Fruit fly (Drosophila melanogaster) whole organism, embryonic: ENCODE data around the gene Kyat.

Experiments
- CG10959 ChIP-seq: fragments of 200-800 bp; sonication (Bioruptor generic); IDR thresholded peaks from 2 replicates; pipeline ENCODE4 v1.3.6; 2022; ENCODE audit warnings: missing biosample characterization, missing genetic modification characterization
- CG11560 ChIP-seq: fragments of 200-800 bp; sonication (Bioruptor generic); IDR thresholded peaks from 3 replicates; pipeline ENCODE4 v1.3.6; 2022; ENCODE audit warnings: missing biosample characterization, missing genetic modification characterization
- CG11696 ChIP-seq: fragments of 200-800 bp; sonication (Bioruptor generic); IDR thresholded peaks from 2 replicates; pipeline ENCODE4 v1.3.6; 2022; ENCODE audit warnings: missing biosample characterization, missing genetic modification characterization
- CG12744 ChIP-seq: fragments of 200-800 bp; sonication (Bioruptor generic); optimal IDR thresholded peaks from 2 replicates; lab custom pipeline; 2016; ENCODE audit warnings: missing biosample characterization, missing genetic modification characterization
- CG12942 ChIP-seq: fragments of 200-800 bp; sonication (Bioruptor generic); optimal IDR thresholded peaks from 3 replicates; lab custom pipeline; 2016; ENCODE audit warnings: missing biosample characterization, missing genetic modification characterization
- CG18262 ChIP-seq: fragments of 200-800 bp; optimal IDR thresholded peaks from 3 replicates; lab custom pipeline; 2019; ENCODE audit warnings: missing biosample characterization, mild to moderate bottlenecking, missing genetic modification characterization, moderate library complexity
- CG2120 ChIP-seq: fragments of 200-800 bp; sonication (Bioruptor generic); optimal IDR thresholded peaks from 3 replicates; lab custom pipeline; 2016; ENCODE audit warnings: missing biosample characterization, missing genetic modification characterization
- CG3065 ChIP-seq: fragments of 200-800 bp; sonication (Bioruptor generic); optimal IDR thresholded peaks from 2 replicates; lab custom pipeline; 2016; ENCODE audit warnings: missing biosample characterization, missing genetic modification characterization
- CG32767 ChIP-seq: fragments of 200-800 bp; sonication (Bioruptor generic); IDR thresholded peaks from 2 replicates; pipeline ENCODE4 v1.3.6; 2022; ENCODE audit warnings: missing biosample characterization, missing genetic modification characterization
- CG3838 ChIP-seq: fragments of 200-800 bp; sonication (Bioruptor generic); optimal IDR thresholded peaks from 3 replicates; lab custom pipeline; 2016; ENCODE audit warnings: missing biosample characterization, missing genetic modification characterization
- CG6175 ChIP-seq: fragments of 200-800 bp; sonication (Bioruptor generic); IDR thresholded peaks from 3 replicates; pipeline ENCODE4 v1.3.6; 2022; ENCODE audit warnings: missing biosample characterization, missing genetic modification characterization
- CG7987 ChIP-seq: fragments of 200-800 bp; sonication (Bioruptor generic); optimal IDR thresholded peaks from 2 replicates; lab custom pipeline; 2018; ENCODE audit warnings: missing biosample characterization, mild to moderate bottlenecking, missing genetic modification characterization, moderate library complexity
- CG9437 ChIP-seq: fragments of 200-800 bp; sonication (Bioruptor generic); optimal IDR thresholded peaks from 2 replicates; lab custom pipeline; 2018; ENCODE audit warnings: missing biosample characterization, mild to moderate bottlenecking, missing genetic modification characterization
- CG9797 ChIP-seq: fragments of 200-800 bp; sonication (Bioruptor generic); optimal IDR thresholded peaks from 3 replicates; lab custom pipeline; 2018; ENCODE audit warnings: missing biosample characterization, mild to moderate bottlenecking, missing genetic modification characterization
- CTCF ChIP-seq: fragments of 200-800 bp; sonication (Bioruptor generic); optimal IDR thresholded peaks from 2 replicates; lab custom pipeline; 2017; ENCODE audit warnings: missing biosample characterization, mild to moderate bottlenecking, missing genetic modification characterization, moderate library complexity
- Gug ChIP-seq: fragments of 200-800 bp; sonication (Bioruptor generic); IDR thresholded peaks from 4 replicates; pipeline ENCODE4 v1.3.6; 2022; ENCODE audit warnings: missing biosample characterization, missing genetic modification characterization
- H15 ChIP-seq: fragments of 200-800 bp; sonication (Bioruptor generic); IDR thresholded peaks from 3 replicates; pipeline ENCODE4 v1.3.6; 2022; ENCODE audit warnings: missing biosample characterization, missing genetic modification characterization
- H2.0 ChIP-seq: fragments of 200-800 bp; sonication (Bioruptor generic); IDR thresholded peaks from 2 replicates; pipeline ENCODE4 v1.3.6; 2022; ENCODE audit warnings: missing biosample characterization, missing genetic modification characterization
- HHEX ChIP-seq: fragments of 200-800 bp; sonication (Bioruptor generic); optimal IDR thresholded peaks from 3 replicates; lab custom pipeline; 2017; ENCODE audit warnings: missing biosample characterization, mild to moderate bottlenecking, missing genetic modification characterization, missing genetic modification reagents
- HLHmδ ChIP-seq: fragments of 200-800 bp; sonication (Bioruptor generic); optimal IDR thresholded peaks from 2 replicates; lab custom pipeline; 2018; ENCODE audit warnings: missing biosample characterization, mild to moderate bottlenecking, missing genetic modification characterization, moderate library complexity
- MTF-1 ChIP-seq: fragments of 200-800 bp; sonication (Bioruptor generic); optimal IDR thresholded peaks from 2 replicates; lab custom pipeline; 2018; ENCODE audit warnings: missing biosample characterization, mild to moderate bottlenecking, missing genetic modification characterization, borderline replicate concordance
- Mad ChIP-seq: fragments of 200-800 bp; sonication (Bioruptor generic); optimal IDR thresholded peaks from 2 replicates; lab custom pipeline; 2016; ENCODE audit warnings: missing biosample characterization, missing genetic modification characterization
- NFAT ChIP-seq: fragments of 200-800 bp; sonication (Bioruptor generic); IDR thresholded peaks from 2 replicates; pipeline ENCODE4 v1.3.6; 2022; ENCODE audit warnings: missing biosample characterization, missing genetic modification characterization
- Oaz ChIP-seq: fragments of 200-800 bp; sonication (Bioruptor generic); IDR thresholded peaks from 2 replicates; pipeline ENCODE4 v1.3.6; 2022; ENCODE audit warnings: missing biosample characterization, missing genetic modification characterization
- Ptx1 ChIP-seq: fragments of 200-800 bp; sonication (Bioruptor generic); IDR thresholded peaks from 2 replicates; pipeline ENCODE4 v1.3.6; 2022; ENCODE audit warnings: missing biosample characterization, missing genetic modification characterization
- Sin3A ChIP-seq: fragments of >200 bp; optimal IDR thresholded peaks from 2 replicates; lab custom pipeline; 2018
- Ssrp ChIP-seq: fragments of 200-800 bp; sonication (Bioruptor generic); optimal IDR thresholded peaks from 2 replicates; lab custom pipeline; 2018; ENCODE audit warnings: missing biosample characterization, mild to moderate bottlenecking, missing genetic modification characterization, moderate library complexity
- al ChIP-seq: fragments of 200-800 bp; sonication (Bioruptor generic); IDR thresholded peaks from 2 replicates; pipeline ENCODE4 v1.3.6; 2022; ENCODE audit warnings: missing biosample characterization, missing genetic modification characterization
- bsh ChIP-seq, 2 experiments: fragments of 200-800 bp; sonication (Bioruptor generic); optimal IDR thresholded peaks; 2 replicates each; lab custom pipeline; 2017 to 2018; ENCODE audit warnings: mild to moderate bottlenecking in 2 of 2, missing biosample characterization in 2 of 2, missing genetic modification characterization in 2 of 2, moderate library complexity in 1 of 2
- disco-r ChIP-seq: fragments of 200-800 bp; sonication (Bioruptor generic); optimal IDR thresholded peaks from 2 replicates; lab custom pipeline; 2016; ENCODE audit warnings: missing biosample characterization, missing genetic modification characterization
- dysf ChIP-seq: fragments of 200-800 bp; sonication (Bioruptor generic); IDR thresholded peaks from 3 replicates; pipeline ENCODE4 v1.3.6; 2022; ENCODE audit warnings: missing biosample characterization, missing genetic modification characterization
- emc ChIP-seq: fragments of 200-800 bp; sonication (Bioruptor generic); optimal IDR thresholded peaks from 2 replicates; lab custom pipeline; 2016; ENCODE audit warnings: missing biosample characterization, missing genetic modification characterization
- fd3F ChIP-seq: fragments of 200-800 bp; sonication (Bioruptor generic); optimal IDR thresholded peaks from 2 replicates; lab custom pipeline; 2018; ENCODE audit warnings: missing biosample characterization, mild to moderate bottlenecking, missing genetic modification characterization, moderate library complexity
- fd96Cb ChIP-seq: fragments of 200-800 bp; sonication (Bioruptor generic); optimal IDR thresholded peaks from 2 replicates; lab custom pipeline; 2018; ENCODE audit warnings: missing biosample characterization, mild to moderate bottlenecking, missing genetic modification characterization, moderate library complexity
- gce ChIP-seq: fragments of 200-800 bp; sonication (Bioruptor generic); IDR thresholded peaks from 3 replicates; pipeline ENCODE4 v1.3.6; 2022; ENCODE audit warnings: missing biosample characterization, missing genetic modification characterization
- gsb ChIP-seq: fragments of 200-800 bp; sonication (Bioruptor generic); IDR thresholded peaks from 2 replicates; pipeline ENCODE4 v1.3.6; 2022; ENCODE audit warnings: missing biosample characterization, missing genetic modification characterization
- inv ChIP-seq: fragments of 200-800 bp; sonication (Bioruptor generic); IDR thresholded peaks from 2 replicates; pipeline ENCODE4 v1.3.6; 2022; ENCODE audit warnings: missing biosample characterization, missing genetic modification characterization; ENCODE audit not compliant: partially characterized antibody
- ken ChIP-seq: fragments of 200-800 bp; sonication (Bioruptor generic); IDR thresholded peaks from 3 replicates; pipeline ENCODE4 v1.3.6; 2022; ENCODE audit warnings: missing biosample characterization, missing genetic modification characterization
- nerfin-1 ChIP-seq: fragments of 200-800 bp; sonication (Bioruptor generic); optimal IDR thresholded peaks from 3 replicates; lab custom pipeline; 2019; ENCODE audit warnings: missing biosample characterization, mild to moderate bottlenecking, missing genetic modification characterization, moderate library complexity
- oc ChIP-seq: fragments of 200-800 bp; sonication (Bioruptor generic); optimal IDR thresholded peaks from 2 replicates; lab custom pipeline; 2018; ENCODE audit warnings: missing biosample characterization, mild to moderate bottlenecking, missing genetic modification characterization, moderate library complexity
- pb ChIP-seq: fragments of 200-800 bp; sonication (Bioruptor generic); optimal IDR thresholded peaks from 3 replicates; lab custom pipeline; 2016; ENCODE audit warnings: missing biosample characterization, missing genetic modification characterization
- psq ChIP-seq: fragments of 200-800 bp; sonication (Bioruptor generic); optimal IDR thresholded peaks from 2 replicates; lab custom pipeline; 2017; ENCODE audit warnings: missing biosample characterization, missing genetic modification characterization
- sens ChIP-seq: fragments of 200-800 bp; sonication (Bioruptor generic); peaks from one replicate; lab custom pipeline; 2016; ENCODE audit warnings: missing biosample characterization, missing genetic modification characterization
- sim ChIP-seq: fragments of 200-800 bp; sonication (Bioruptor generic); IDR thresholded peaks from 2 replicates; pipeline ENCODE4 v1.3.6; 2022; ENCODE audit warnings: missing biosample characterization, missing genetic modification characterization
- so ChIP-seq: fragments of 200-800 bp; sonication (Bioruptor generic); IDR thresholded peaks from 3 replicates; pipeline ENCODE4 v1.3.6; 2022; ENCODE audit warnings: missing biosample characterization, missing genetic modification characterization
- tll ChIP-seq, 2 experiments: fragments of 200-800 bp in 1 of 2; fragments of >200 bp in 1 of 2; sonication (Bioruptor generic) in 1 of 2; optimal IDR thresholded peaks; 2 replicates each; lab custom pipeline; 2017 to 2019; ENCODE audit warnings: missing biosample characterization in 2 of 2, missing genetic modification characterization in 2 of 2, mild to moderate bottlenecking in 1 of 2, moderate library complexity in 1 of 2
- toy ChIP-seq: fragments of 200-800 bp; sonication (Bioruptor generic); IDR thresholded peaks from 2 replicates; pipeline ENCODE4 v1.3.6; 2022; ENCODE audit warnings: missing biosample characterization, missing genetic modification characterization
- yki ChIP-seq: fragments of >200 bp; optimal IDR thresholded peaks from 3 replicates; lab custom pipeline; 2018

Kyat gene

DNA sequence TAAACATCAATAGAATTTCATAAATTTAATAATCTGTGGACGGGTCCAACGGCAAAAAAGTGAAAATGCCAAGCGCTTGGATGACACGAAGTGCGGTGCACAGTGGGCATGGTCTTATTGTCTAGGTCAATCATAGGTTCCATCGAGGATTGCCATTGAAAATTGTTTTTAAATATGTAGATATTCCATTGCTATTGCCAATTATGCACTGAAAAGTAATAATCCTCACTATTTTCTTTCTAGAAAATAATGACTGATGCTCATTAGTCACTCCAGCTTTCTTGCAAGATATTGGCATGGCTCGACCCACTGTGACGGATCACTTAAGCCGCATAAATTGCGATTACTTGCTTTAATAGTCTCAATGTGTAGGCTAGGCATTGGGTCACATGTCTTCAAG is 15.5 kb downstream of the Kyat start (continued):
- TF ChIP-seq HLHmδ (GFP tag; lab: Kevin White, UChicago), result no peak
- no peak for TF ChIP-seq ken (GFP tag; lab: Robert Waterston, UW)
- TF ChIP-seq disco-r (GFP tag; lab: Kevin White, UChicago), result no peak
- TF ChIP-seq fd96Cb (tag; lab: Kevin White, UChicago), result peak; percentile 29
- TF ChIP-seq NFAT (GFP tag; lab: Robert Waterston, UW), result no peak
- TF ChIP-seq oc (tag; lab: Kevin White, UChicago), result no peak
- no peak for TF ChIP-seq CG12744 (GFP tag; lab: Kevin White, UChicago)
- TF ChIP-seq H15 (GFP tag; lab: Robert Waterston, UW), result no peak
- no peak for TF ChIP-seq sim (GFP tag; lab: Robert Waterston, UW)
- TF ChIP-seq fd3F (GFP tag; lab: Kevin White, UChicago), result no peak
- 0 out of 3 replicates have a peak, but pooled peaks have one; percentile 10 for TF ChIP-seq so (GFP tag; lab: Robert Waterston, UW)
- TF ChIP-seq MTF-1, result no peak
- TF ChIP-seq Mad (GFP tag; lab: Kevin White, UChicago), result no peak
- no peak for TF ChIP-seq al (GFP tag; lab: Robert Waterston, UW)
- TF ChIP-seq Gug (GFP tag; lab: Robert Waterston, UW), result no peak
- TF ChIP-seq gce, result no peak
- peak; percentile 50; the same call in 1 of the 2 replicates for TF ChIP-seq Ptx1 (GFP tag; lab: Robert Waterston, UW)
- no peak for TF ChIP-seq CG6175 (GFP tag; lab: Robert Waterston, UW)
- TF ChIP-seq Sin3A, result no peak
- TF ChIP-seq CG3065, result no peak
- no peak for TF ChIP-seq CG10959 (GFP tag; lab: Robert Waterston, UW)
- no peak for TF ChIP-seq CG12942
- TF ChIP-seq inv (GFP tag; lab: Robert Waterston, UW), result no peak
- TF ChIP-seq nerfin-1, result no peak
- TF ChIP-seq H2.0, result no peak
- no peak for TF ChIP-seq psq (GFP tag; lab: Kevin White, UChicago)
- TF ChIP-seq CG3838 (GFP tag; lab: Kevin White, UChicago), result no peak
- TF ChIP-seq yki (lab: Kevin White, UChicago), result no peak
- TF ChIP-seq CG32767 (GFP tag; lab: Robert Waterston, UW), result no peak
- 0 out of 2 replicates have a peak, but pooled peaks have one; percentile 41 for TF ChIP-seq Oaz (GFP tag; lab: Robert Waterston, UW)
- TF ChIP-seq HHEX (GFP tag; lab: Kevin White, UChicago), result no peak
- TF ChIP-seq gsb (GFP tag; lab: Robert Waterston, UW), result no peak
- no peak for TF ChIP-seq tll (GFP tag; optimal IDR thresholded peaks at IDR 0.05; lab: Kevin White, UChicago)
- TF ChIP-seq CTCF (GFP tag; lab: Kevin White, UChicago), result no peak
- no peak for TF ChIP-seq CG11560 (tag; lab: Robert Waterston, UW)
- TF ChIP-seq CG9437 (GFP tag; lab: Kevin White, UChicago), result peak; percentile 9
- TF ChIP-seq sens, result peak; percentile 91
- no peak for TF ChIP-seq CG11696 (GFP tag; lab: Robert Waterston, UW)
- TF ChIP-seq CG18262 (tag; lab: Kevin White, UChicago), result peak; percentile 29
- no peak for TF ChIP-seq emc
- no peak for TF ChIP-seq pb (GFP tag; lab: Kevin White, UChicago)
- TF ChIP-seq Ssrp (tag; lab: Kevin White, UChicago), result peak; percentile 7
- peak; percentile 45 for TF ChIP-seq CG2120 (GFP tag; lab: Kevin White, UChicago)
- no peak for TF ChIP-seq CG9797 (GFP tag; lab: Kevin White, UChicago)
- TF ChIP-seq bsh (GFP tag; optimal IDR thresholded peaks at IDR 0.05; lab: Kevin White, UChicago), result peak in 1 of 2 experiments; percentile 42
- no peak for TF ChIP-seq CG7987
- peak; percentile 61; the same call in 2 of the 3 replicates for TF ChIP-seq dysf
- TF ChIP-seq toy (GFP tag; lab: Robert Waterston, UW), result no peak
